Worm (Caenorhabditis elegans) whole organism, L3 larva: ENCODE measurements around the gene fbxc-33.

Source experiments
- ama-1 ChIP-seq: fragments of 150-350 bp; optimal IDR thresholded peaks from 2 replicates; lab custom pipeline; 2018
- jun-1 ChIP-seq: fragments of 150-350 bp; optimal IDR thresholded peaks from 2 replicates; lab custom pipeline; 2014; ENCODE audit warnings: missing biosample characterization, missing genetic modification reagents, missing genetic modification characterization
- mdl-1 ChIP-seq: fragments of 150-350 bp; optimal IDR thresholded peaks from 2 replicates; lab custom pipeline; 2014; ENCODE audit warnings: missing biosample characterization, missing genetic modification characterization
- nhr-23 ChIP-seq: fragments of 150-350 bp; optimal IDR thresholded peaks from 2 replicates; lab custom pipeline; 2014; ENCODE audit warnings: missing biosample characterization, missing genetic modification reagents, missing genetic modification characterization

ce11 chrII:953052-953451 is 39.6 kb downstream of the fbxc-33 start:
- no peak for TF ChIP-seq mdl-1 (tag; lab: Kevin White, UChicago)
- TF ChIP-seq jun-1 (tag; lab: Kevin White, UChicago): no peak
- no peak for TF ChIP-seq ama-1 (lab: Kevin White, UChicago)
- TF ChIP-seq nhr-23: no peak
